Fruit fly (Drosophila melanogaster): ENCODE results near the gene Ogg1.

Gene Ogg1

DNA sequence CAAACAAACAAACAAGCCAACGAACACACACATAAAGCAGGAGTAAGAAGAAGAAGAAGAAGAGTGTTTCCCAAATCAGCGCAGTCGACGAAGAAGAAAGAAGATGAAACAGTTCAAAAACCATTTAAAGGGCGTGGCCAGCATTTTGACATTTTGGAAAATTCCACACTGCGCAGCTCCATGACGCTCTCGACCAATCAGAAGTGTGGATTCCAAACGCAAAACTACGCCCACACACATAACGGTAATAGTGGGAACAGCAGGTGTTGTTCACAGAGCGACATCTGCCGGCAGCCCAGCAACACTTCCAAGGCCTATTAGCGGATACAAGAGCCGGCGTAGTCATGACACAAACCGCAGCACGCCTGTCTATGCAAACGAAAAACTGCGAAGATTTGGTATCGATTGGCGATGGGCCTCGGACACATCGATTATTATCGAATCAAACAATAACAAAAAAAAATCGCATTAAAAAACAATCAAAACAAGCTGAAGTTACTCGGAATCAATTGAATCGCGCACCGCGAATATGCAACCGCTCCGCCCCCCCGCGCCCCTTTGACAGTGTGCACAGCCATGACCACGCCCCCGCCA lies 13.4 kb upstream of the Ogg1 start, which contains the start of gene Rubicon (continued):
- TF ChIP-seq Stat92E (GFP tag; optimal IDR thresholded peaks at IDR 0.05) (no peak), CG8924 (tag; optimal IDR thresholded peaks at IDR 0.05) (peak; percentile 45), sd (tag; optimal IDR thresholded peaks at IDR 0.05) (peak; percentile 60), CG6765 (GFP tag; optimal IDR thresholded peaks at IDR 0.05) (peak; percentile 45), tup (GFP tag; optimal IDR thresholded peaks at IDR 0.05) (no peak), ato (GFP tag; IDR thresholded peaks at IDR 0.05; ENCODE audit: partially characterized antibody) (peak; percentile 75), YL-1 (GFP tag; optimal IDR thresholded peaks at IDR 0.05) (peak; percentile 54), HmgD (GFP tag; optimal IDR thresholded peaks at IDR 0.05) (peak; percentile 69), Aef1 (GFP tag; IDR thresholded peaks at IDR 0.05) (no peak), CG31441 (GFP tag; IDR thresholded peaks at IDR 0.05) (no peak), pho (GFP tag; optimal IDR thresholded peaks at IDR 0.05) (peak; percentile 35), klu (GFP tag; IDR thresholded peaks at IDR 0.05) (peak; percentile 9; the same call in 1 of the 2 replicates), Bteb2 (GFP tag; optimal IDR thresholded peaks at IDR 0.05) (no peak), Nf-YB (GFP tag; optimal IDR thresholded peaks at IDR 0.05) (peak; percentile 96), CG14014 (GFP tag; IDR thresholded peaks at IDR 0.05) (no peak), disco-r (GFP tag; optimal IDR thresholded peaks at IDR 0.05) (no peak), btn (GFP tag; optimal IDR thresholded peaks at IDR 0.05) (no peak), Gug (GFP tag; IDR thresholded peaks at IDR 0.05) (no peak), CG2129 (GFP tag; IDR thresholded peaks at IDR 0.05; ENCODE audit: partially characterized antibody) (peak; percentile 48; the same call in 1 of the 2 replicates), mirr (GFP tag; optimal IDR thresholded peaks at IDR 0.05) (peak; percentile 22), caup (GFP tag; optimal IDR thresholded peaks at IDR 0.05; ENCODE audit: severe bottlenecking) (peak; percentile 47), z (GFP tag; IDR thresholded peaks at IDR 0.05) (no peak), row (GFP tag; IDR thresholded peaks at IDR 0.05) (peak; percentile 46; the same call in 1 of the 3 replicates), ase (GFP tag; IDR thresholded peaks at IDR 0.05) (no peak), CG14667 (GFP tag; IDR thresholded peaks at IDR 0.05) (no peak), Mes4 (GFP tag; optimal IDR thresholded peaks at IDR 0.05) (peak; percentile 5), Sox100B (GFP tag; optimal IDR thresholded peaks at IDR 0.05) (no peak), CG18262 (tag; optimal IDR thresholded peaks at IDR 0.05) (peak; percentile 18), onecut (GFP tag; IDR thresholded peaks at IDR 0.05) (peak; percentile 52), Lpt (GFP tag; optimal IDR thresholded peaks at IDR 0.05) (no peak), CG4820 (GFP tag; optimal IDR thresholded peaks at IDR 0.05) (no peak), zen (tag; optimal IDR thresholded peaks at IDR 0.05) (peak; percentile 78), CG10959 (GFP tag; IDR thresholded peaks at IDR 0.05) (0 out of 2 replicates have a peak, but pooled peaks have one; percentile 15), CG8281 (tag; optimal IDR thresholded peaks at IDR 0.05) (no peak), ATbp (GFP tag; optimal IDR thresholded peaks at IDR 0.05) (peak; percentile 18), chif (GFP tag; optimal IDR thresholded peaks at IDR 0.05) (peak in 1 of 2 experiments; percentile 29), CG7839 (tag; optimal IDR thresholded peaks at IDR 0.05) (peak; percentile 15), CG1832 (GFP tag; optimal IDR thresholded peaks at IDR 0.05) (no peak), nmo (GFP tag; optimal IDR thresholded peaks at IDR 0.05) (peak; percentile 45), CG7271 (tag; optimal IDR thresholded peaks at IDR 0.05) (no peak), CG31365 (tag; optimal IDR thresholded peaks at IDR 0.05) (peak; percentile 56), CG4424 (GFP tag; optimal IDR thresholded peaks at IDR 0.05) (peak; percentile 29), ewg (GFP tag; optimal IDR thresholded peaks at IDR 0.05) (peak; percentile 31), dmrt11E (tag; optimal IDR thresholded peaks at IDR 0.05) (peak; percentile 45), CG7556 (GFP tag; optimal IDR thresholded peaks at IDR 0.05) (no peak), CG5180 (GFP tag; optimal IDR thresholded peaks at IDR 0.05) (no peak), CG17829 (tag; optimal IDR thresholded peaks at IDR 0.05) (peak; percentile 65), prd (optimal IDR thresholded peaks at IDR 0.05) (no peak), prd (GFP tag; IDR thresholded peaks at IDR 0.05) (peak; percentile 46; the same call in 1 of the 3 replicates), ac (GFP tag; optimal IDR thresholded peaks at IDR 0.05) (no peak)
